Worm (Caenorhabditis elegans) whole organism, L1 larva: ENCODE results near the gene T24A6.1.

Experiments
- snpc-4 ChIP-seq: fragments of 150-350 bp; optimal IDR thresholded peaks from 2 replicates; lab custom pipeline; 2014; ENCODE audit warnings: missing biosample characterization, missing genetic modification characterization
- unc-62 ChIP-seq: fragments of 150-350 bp; optimal IDR thresholded peaks from 2 replicates; lab custom pipeline; 2014; ENCODE audit warnings: missing biosample characterization, missing genetic modification reagents, missing genetic modification characterization
- xbp-1 ChIP-seq: sonication (generic microtip); optimal IDR thresholded peaks from 2 replicates; lab custom pipeline; 2016; ENCODE audit warnings: missing genetic modification characterization, missing compliant biosample characterization

DNA sequence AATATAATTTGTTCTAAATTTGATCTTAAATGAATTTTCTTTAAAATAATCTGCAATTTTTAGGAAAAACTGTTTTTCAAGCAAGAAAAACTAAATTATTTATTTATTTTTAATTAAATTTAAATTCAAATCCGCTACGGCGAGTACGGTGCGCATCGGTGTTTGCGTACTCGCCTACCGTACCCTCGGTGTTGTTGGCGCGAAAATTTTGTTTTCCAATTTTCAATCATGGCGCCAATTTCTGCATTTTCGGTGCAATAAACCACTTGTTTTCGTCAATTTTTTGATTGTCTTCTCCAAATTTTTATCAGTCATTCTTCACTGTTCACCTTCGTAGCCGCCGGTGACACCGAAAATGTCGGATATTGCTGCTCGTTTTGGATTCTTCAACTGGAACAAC, 20.0 kb downstream of the T24A6.1 start, which contains the start of gene pygl-1:
- TF ChIP-seq xbp-1 (tag; lab: Kevin White, UChicago) (no peak), snpc-4 (tag; lab: Kevin White, UChicago) (no peak), unc-62 (no peak)
